Worm (Caenorhabditis elegans) whole organism, late embryonic: Measurements from ENCODE around the gene F58B3.6.

Source experiments
- ceh-34 ChIP-seq: sonication (generic microtip); optimal IDR thresholded peaks from 2 replicates; lab custom pipeline; 2016; ENCODE audit warnings: mild to moderate bottlenecking, missing genetic modification characterization, missing compliant biosample characterization
- fkh-10 ChIP-seq: fragments of 150-350 bp; optimal IDR thresholded peaks from 2 replicates; lab custom pipeline; 2014; ENCODE audit warnings: missing biosample characterization, missing genetic modification reagents, missing genetic modification characterization
- pha-4 ChIP-seq: fragments of 150-350 bp; optimal IDR thresholded peaks from 2 replicates; lab custom pipeline; 2018; ENCODE audit warnings: missing biosample characterization, missing genetic modification reagents, missing genetic modification characterization

DNA sequence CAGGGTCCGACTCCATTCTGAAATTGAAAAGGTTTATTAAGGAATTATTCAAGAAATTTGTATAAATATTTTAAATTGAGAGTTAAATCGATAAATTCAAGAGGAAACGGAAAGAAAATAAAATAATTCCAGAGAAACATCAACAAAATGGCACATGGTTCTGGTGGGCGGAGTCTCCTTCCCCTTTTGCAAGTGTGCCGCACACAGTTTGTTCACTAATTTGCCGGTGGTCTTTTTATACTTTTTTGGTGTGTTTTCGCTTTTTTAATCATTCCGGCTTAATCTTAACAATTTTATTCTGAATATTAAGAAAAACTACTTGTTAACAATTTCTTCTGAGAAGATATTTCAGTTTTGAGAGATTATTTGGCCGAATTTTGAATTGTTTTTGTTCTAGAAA is 31.5 kb upstream of the F58B3.6 start, which contains the start of the genes ragc-1 and Y24F12A.1:
- TF ChIP-seq pha-4 (tag; lab: Kevin White, UChicago) (no peak), fkh-10 (GFP tag; lab: Kevin White, UChicago) (no peak), ceh-34 (tag; lab: Kevin White, UChicago) (no peak)
